Fruit fly (Drosophila melanogaster) whole organism, wandering third instar larva: ENCODE data around the gene CAH7.

Source experiments
- Abd-B ChIP-seq: fragments of >200 bp; optimal IDR thresholded peaks from 2 replicates; lab custom pipeline; 2017; ENCODE audit warnings: missing biosample characterization, missing genetic modification characterization
- CG32264 ChIP-seq: fragments of 200-800 bp; sonication (Bioruptor generic); optimal IDR thresholded peaks from 2 replicates; lab custom pipeline; 2016; ENCODE audit warnings: missing biosample characterization, missing genetic modification characterization
- CG9705 ChIP-seq: fragments of 200-800 bp; sonication (Bioruptor generic); optimal IDR thresholded peaks from 2 replicates; lab custom pipeline; 2018; ENCODE audit warnings: missing biosample characterization, mild to moderate bottlenecking, missing genetic modification characterization
- CrebA ChIP-seq: fragments of 200-800 bp; sonication (Bioruptor generic); optimal IDR thresholded peaks from 2 replicates; lab custom pipeline; 2016; ENCODE audit warnings: missing biosample characterization, mild to moderate bottlenecking, missing genetic modification characterization, borderline replicate concordance
- Dfd ChIP-seq: fragments of >200 bp; optimal IDR thresholded peaks from 2 replicates; lab custom pipeline; 2017; ENCODE audit warnings: missing biosample characterization, missing genetic modification characterization
- Dif ChIP-seq: fragments of 200-275, 200-300 bp; sonication (Bioruptor generic); optimal IDR thresholded peaks from 2 replicates; lab custom pipeline; 2018; ENCODE audit warnings: missing biosample characterization, missing genetic modification characterization; ENCODE audit not compliant: partially characterized antibody
- GATAd ChIP-seq: sonication (Bioruptor generic); optimal IDR thresholded peaks from 2 replicates; lab custom pipeline; 2016; ENCODE audit warnings: missing biosample characterization, missing genetic modification characterization
- HLH106 ChIP-seq: fragments of 200-800 bp; optimal IDR thresholded peaks from 3 replicates; lab custom pipeline; 2019; ENCODE audit warnings: missing biosample characterization, mild to moderate bottlenecking, missing genetic modification characterization, moderate library complexity
- Hnf4 ChIP-seq: fragments of 200-800 bp; sonication (Bioruptor generic); optimal IDR thresholded peaks from 2 replicates; lab custom pipeline; 2016; ENCODE audit warnings: missing biosample characterization, mild to moderate bottlenecking, missing genetic modification characterization
- Hr78 ChIP-seq: fragments of >200 bp; optimal IDR thresholded peaks from 2 replicates; lab custom pipeline; 2017; ENCODE audit warnings: missing biosample characterization, missing genetic modification characterization
- Hr83 ChIP-seq: fragments of 200-300 bp; sonication (Bioruptor generic); optimal IDR thresholded peaks from 2 replicates; lab custom pipeline; 2016; ENCODE audit warnings: missing biosample characterization, mild to moderate bottlenecking, missing genetic modification characterization, moderate library complexity; ENCODE audit not compliant: poor library complexity, severe bottlenecking
- Jra ChIP-seq: sonication (Bioruptor generic); optimal IDR thresholded peaks from 2 replicates; lab custom pipeline; 2016; ENCODE audit warnings: missing biosample characterization, missing genetic modification characterization
- Mio ChIP-seq: sonication (Bioruptor generic); optimal IDR thresholded peaks from 2 replicates; lab custom pipeline; 2016; ENCODE audit warnings: missing biosample characterization, missing genetic modification characterization
- Myc ChIP-seq: fragments of >200 bp; optimal IDR thresholded peaks from 2 replicates; lab custom pipeline; 2017
- N ChIP-seq: fragments of >200 bp; optimal IDR thresholded peaks from 2 replicates; lab custom pipeline; 2018; ENCODE audit warnings: missing biosample characterization, missing external identifiers, missing genetic modification characterization
- OdsH ChIP-seq: fragments of 200-800 bp; sonication (Bioruptor generic); optimal IDR thresholded peaks from 2 replicates; lab custom pipeline; 2016; ENCODE audit warnings: missing biosample characterization, mild to moderate bottlenecking, missing genetic modification characterization
- Rel ChIP-seq, 2 experiments: fragments of 200-800 bp; sonication (Bioruptor generic) in 1 of 2; optimal IDR thresholded peaks; 2 replicates in 1 of 2; 3 replicates in 1 of 2; lab custom pipeline; 2016 to 2019; ENCODE audit warnings: mild to moderate bottlenecking in 2 of 2, missing biosample characterization in 2 of 2, missing genetic modification characterization in 2 of 2, moderate library complexity in 1 of 2
- Sp1 ChIP-seq: fragments of 200-800 bp; sonication (Bioruptor generic); optimal IDR thresholded peaks from 3 replicates; lab custom pipeline; 2019; ENCODE audit warnings: missing biosample characterization, mild to moderate bottlenecking, missing genetic modification characterization, moderate library complexity
- Vsx2 ChIP-seq: fragments of 200-300, 225-300 bp; sonication (Bioruptor generic); optimal IDR thresholded peaks from 2 replicates; lab custom pipeline; 2018; ENCODE audit warnings: missing biosample characterization, missing genetic modification characterization; ENCODE audit not compliant: partially characterized antibody
- br ChIP-seq: fragments of 200-800 bp; sonication (Bioruptor generic); optimal IDR thresholded peaks from 2 replicates; lab custom pipeline; 2016; ENCODE audit warnings: missing biosample characterization, missing genetic modification characterization
- brk ChIP-seq: fragments of 200-800 bp; sonication (Bioruptor generic); optimal IDR thresholded peaks from 2 replicates; lab custom pipeline; 2016; ENCODE audit warnings: missing biosample characterization, mild to moderate bottlenecking, missing genetic modification characterization
- dl ChIP-seq, 2 experiments: fragments of 175-275, 200-275 bp in 1 of 2; fragments of 200-275 bp in 1 of 2; sonication (Bioruptor generic); optimal IDR thresholded peaks; lab custom pipeline; 2018; ENCODE audit warnings: mild to moderate bottlenecking in 2 of 2, missing biosample characterization in 2 of 2, missing genetic modification characterization in 2 of 2, moderate library complexity in 2 of 2; ENCODE audit not compliant: partially characterized antibody in 2 of 2, insufficient read depth in 1 of 2
- dmrt93B ChIP-seq: fragments of 200-800 bp; sonication (Bioruptor generic); optimal IDR thresholded peaks from 2 replicates; lab custom pipeline; 2018; ENCODE audit warnings: missing biosample characterization, mild to moderate bottlenecking, missing genetic modification characterization
- dsf ChIP-seq: sonication (Bioruptor generic); optimal IDR thresholded peaks from 2 replicates; lab custom pipeline; 2016; ENCODE audit warnings: missing biosample characterization, missing genetic modification characterization, borderline replicate concordance
- ey ChIP-seq: fragments of 200-800 bp; sonication (Bioruptor generic); optimal IDR thresholded peaks from 2 replicates; lab custom pipeline; 2016; ENCODE audit warnings: missing biosample characterization, missing genetic modification characterization
- foxo ChIP-seq, 2 experiments: fragments of 200-800 bp; sonication (Bioruptor generic); optimal IDR thresholded peaks; 2 replicates in 1 of 2; 3 replicates in 1 of 2; lab custom pipeline; 2016 to 2017; ENCODE audit warnings: missing biosample characterization in 2 of 2, missing genetic modification characterization in 2 of 2
- fru ChIP-seq: fragments of 200-800 bp; sonication (Bioruptor generic); optimal IDR thresholded peaks from 3 replicates; lab custom pipeline; 2016; ENCODE audit warnings: missing biosample characterization, mild to moderate bottlenecking, missing genetic modification characterization
- h ChIP-seq: fragments of 200-800 bp; sonication (Bioruptor generic); optimal IDR thresholded peaks from 3 replicates; lab custom pipeline; 2016; ENCODE audit warnings: missing biosample characterization, mild to moderate bottlenecking, missing genetic modification characterization
- jim ChIP-seq: fragments of 175-275, 200-325 bp; sonication (Bioruptor generic); optimal IDR thresholded peaks from 2 replicates; lab custom pipeline; 2016; ENCODE audit warnings: missing biosample characterization, mild to moderate bottlenecking, missing genetic modification characterization
- lola ChIP-seq: fragments of >200 bp; optimal IDR thresholded peaks from 2 replicates; lab custom pipeline; 2017; ENCODE audit warnings: missing biosample characterization, missing genetic modification characterization
- pan ChIP-seq: fragments of >200 bp; optimal IDR thresholded peaks from 2 replicates; lab custom pipeline; 2017
- psq ChIP-seq: fragments of 200-800 bp; sonication (Bioruptor generic); optimal IDR thresholded peaks from 3 replicates; lab custom pipeline; 2017; ENCODE audit warnings: missing biosample characterization, mild to moderate bottlenecking, missing genetic modification characterization, moderate library complexity
- rgr ChIP-seq: fragments of 200-800 bp; sonication (Bioruptor generic); optimal IDR thresholded peaks from 3 replicates; lab custom pipeline; 2016; ENCODE audit warnings: missing biosample characterization, mild to moderate bottlenecking, missing genetic modification characterization
- sage ChIP-seq: fragments of 200-800 bp; sonication (Bioruptor generic); optimal IDR thresholded peaks from 2 replicates; lab custom pipeline; 2016; ENCODE audit warnings: missing biosample characterization, mild to moderate bottlenecking, missing genetic modification characterization
- sv ChIP-seq: fragments of 200-800 bp; sonication (Bioruptor generic); optimal IDR thresholded peaks from 3 replicates; lab custom pipeline; 2016; ENCODE audit warnings: missing biosample characterization, missing genetic modification characterization
- tai ChIP-seq: sonication (Bioruptor generic); optimal IDR thresholded peaks from 2 replicates; lab custom pipeline; 2016; ENCODE audit warnings: missing biosample characterization, missing genetic modification characterization
- usp ChIP-seq: fragments of >200 bp; optimal IDR thresholded peaks from 2 replicates; lab custom pipeline; 2017; ENCODE audit warnings: missing biosample characterization, missing genetic modification characterization
- woc ChIP-seq: sonication (Bioruptor generic); optimal IDR thresholded peaks from 2 replicates; lab custom pipeline; 2016; ENCODE audit warnings: missing biosample characterization, mild to moderate bottlenecking, missing genetic modification characterization

CAH7 gene

dm6 chr3R:10082549-10083075, 29.4 kb upstream of the CAH7 start:
- TF ChIP-seq Dfd (GFP tag; lab: Kevin White, UChicago): no peak
- TF ChIP-seq Hr78: no peak
- TF ChIP-seq CG32264 (GFP tag; lab: Kevin White, UChicago): peak; percentile 74
- TF ChIP-seq pan (lab: Kevin White, UChicago): no peak
- peak; percentile 56 for TF ChIP-seq Dif (GFP tag; lab: Kevin White, UChicago)
- TF ChIP-seq brk (GFP tag; lab: Kevin White, UChicago): peak; percentile 76
- peak; percentile 78 for TF ChIP-seq dmrt93B (GFP tag; lab: Kevin White, UChicago)
- TF ChIP-seq dl (GFP tag; optimal IDR thresholded peaks at IDR 0.05; lab: Kevin White, UChicago; ENCODE audit: insufficient read depth in 1 of 2, partially characterized antibody in 2 of 2): peak; percentile 8 to 29
- TF ChIP-seq OdsH (GFP tag; lab: Kevin White, UChicago): peak; percentile 92
- peak; percentile 84 for TF ChIP-seq psq (GFP tag; lab: Kevin White, UChicago)
- no peak for TF ChIP-seq GATAd (GFP tag; lab: Kevin White, UChicago)
- peak; percentile 93 for TF ChIP-seq br (GFP tag; lab: Kevin White, UChicago)
- TF ChIP-seq Jra (GFP tag; lab: Kevin White, UChicago): peak; percentile 57
- TF ChIP-seq Abd-B (GFP tag; lab: Kevin White, UChicago): no peak
- no peak for TF ChIP-seq sv (GFP tag; lab: Kevin White, UChicago)
- TF ChIP-seq CG9705 (GFP tag; lab: Kevin White, UChicago): peak; percentile 78
- TF ChIP-seq Vsx2 (GFP tag; lab: Kevin White, UChicago): no peak
- peak; percentile 16 for TF ChIP-seq N (GFP tag; lab: Kevin White, UChicago)
- peak; percentile 99 for TF ChIP-seq fru (GFP tag; lab: Kevin White, UChicago)
- TF ChIP-seq CrebA (GFP tag; lab: Kevin White, UChicago): no peak
- TF ChIP-seq h (GFP tag; lab: Kevin White, UChicago): peak; percentile 93
- TF ChIP-seq dsf (GFP tag; lab: Kevin White, UChicago): no peak
- TF ChIP-seq Hr83 (GFP tag; lab: Kevin White, UChicago): peak; percentile 39
- peak; percentile 68 for TF ChIP-seq sage
- TF ChIP-seq tai (GFP tag; lab: Kevin White, UChicago): peak; percentile 73
- peak; percentile 94 for TF ChIP-seq ey (GFP tag; lab: Kevin White, UChicago)
- TF ChIP-seq usp (GFP tag; lab: Kevin White, UChicago): no peak
- no peak for TF ChIP-seq jim
- TF ChIP-seq Rel (GFP tag; optimal IDR thresholded peaks at IDR 0.05; lab: Kevin White, UChicago): no peak
- peak; percentile 50 for TF ChIP-seq Rel (tag; optimal IDR thresholded peaks at IDR 0.05; lab: Kevin White, UChicago)
- TF ChIP-seq foxo (GFP tag; optimal IDR thresholded peaks at IDR 0.05; lab: Kevin White, UChicago): peak; percentile 38 to 94
- peak; percentile 90 for TF ChIP-seq Sp1 (GFP tag; lab: Kevin White, UChicago)
- no peak for TF ChIP-seq Myc
- TF ChIP-seq HLH106 (tag; lab: Kevin White, UChicago): peak; percentile 91
- TF ChIP-seq Hnf4 (GFP tag; lab: Kevin White, UChicago): peak; percentile 84
- peak; percentile 97 for TF ChIP-seq woc (GFP tag; lab: Kevin White, UChicago)
- TF ChIP-seq rgr (GFP tag; lab: Kevin White, UChicago): peak; percentile 90
- TF ChIP-seq lola (GFP tag; lab: Kevin White, UChicago): no peak
- peak; percentile 45 for TF ChIP-seq Mio

DNA sequence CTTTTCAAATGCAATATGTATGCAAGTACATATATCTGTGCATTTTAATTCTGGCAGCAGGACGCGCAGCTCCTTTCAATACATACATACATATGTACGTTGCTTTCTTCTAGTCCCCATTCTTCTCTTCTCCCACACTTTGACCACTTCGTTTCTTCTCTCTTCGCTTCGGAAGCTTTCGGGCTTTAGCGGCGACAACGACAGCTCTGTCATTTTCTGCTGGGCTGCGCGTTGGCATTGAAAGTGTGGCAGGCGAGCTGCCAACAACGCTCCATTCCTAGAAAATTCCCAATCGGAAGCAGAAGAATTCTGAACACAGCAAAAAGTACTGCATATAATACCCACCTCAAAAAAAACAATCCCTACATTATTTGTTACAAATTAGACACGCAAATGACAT, 29.0 kb upstream of the CAH7 start:
- TF ChIP-seq Myc: no peak
- TF ChIP-seq fru (GFP tag; lab: Kevin White, UChicago): no peak
- peak; percentile 11 for TF ChIP-seq Dif (GFP tag; lab: Kevin White, UChicago)
- no peak for TF ChIP-seq N (GFP tag; lab: Kevin White, UChicago)
- no peak for TF ChIP-seq h (GFP tag; lab: Kevin White, UChicago)
- TF ChIP-seq OdsH (GFP tag; lab: Kevin White, UChicago): no peak
- no peak for TF ChIP-seq lola (GFP tag; lab: Kevin White, UChicago)
- peak; percentile 63 for TF ChIP-seq Vsx2 (GFP tag; lab: Kevin White, UChicago)
